Fruit fly (Drosophila melanogaster): ENCODE data around the gene Cyp28c1.

dm6 chrX:11872517-11872916 is 33.1 kb downstream of the Cyp28c1 start, which contains the start of gene BORCS5:
- TF ChIP-seq psq (optimal IDR thresholded peaks at IDR 0.05) (no peak), Sin3A (optimal IDR thresholded peaks at IDR 0.05) (no peak), ttk (optimal IDR thresholded peaks at IDR 0.05) (no peak), insv (optimal IDR thresholded peaks at IDR 0.05) (no peak)

All from Kc167 (cell line).